Worm (Caenorhabditis elegans): ENCODE data around the gene melo-1.

Gene melo-1

DNA sequence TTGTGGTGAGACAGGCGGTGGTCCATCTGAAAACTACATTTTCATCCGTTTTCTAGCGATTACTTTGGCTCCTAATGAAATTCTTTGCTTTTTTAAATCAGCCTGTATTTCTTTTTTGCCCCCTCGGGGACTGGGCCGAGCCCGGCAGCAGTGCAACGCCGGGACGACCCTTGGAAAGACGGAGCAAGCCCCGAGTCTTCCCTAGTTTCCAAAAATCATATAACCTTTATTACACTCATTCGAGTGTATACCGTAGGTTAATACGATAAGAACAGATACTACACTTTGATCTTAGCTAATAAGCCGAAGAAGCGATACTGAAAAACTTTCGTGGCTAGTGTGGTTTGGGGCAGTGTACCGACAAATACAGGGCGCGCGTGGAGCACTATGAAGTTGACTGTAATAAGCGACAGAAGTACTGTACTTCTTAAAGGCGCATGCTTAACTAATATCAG, 22.1 kb upstream of the melo-1 start:
- TF ChIP-seq lsy-2 (tag; optimal IDR thresholded peaks at IDR 0.05) (no peak), sma-3 (GFP tag; optimal IDR thresholded peaks at IDR 0.05) (peak; percentile 8), crh-2 (tag; optimal IDR thresholded peaks at IDR 0.05) (no peak), snpc-4 (tag; optimal IDR thresholded peaks at IDR 0.05) (peak; percentile 34), R02D3.7 (tag; optimal IDR thresholded peaks at IDR 0.05) (no peak)

DNA sequence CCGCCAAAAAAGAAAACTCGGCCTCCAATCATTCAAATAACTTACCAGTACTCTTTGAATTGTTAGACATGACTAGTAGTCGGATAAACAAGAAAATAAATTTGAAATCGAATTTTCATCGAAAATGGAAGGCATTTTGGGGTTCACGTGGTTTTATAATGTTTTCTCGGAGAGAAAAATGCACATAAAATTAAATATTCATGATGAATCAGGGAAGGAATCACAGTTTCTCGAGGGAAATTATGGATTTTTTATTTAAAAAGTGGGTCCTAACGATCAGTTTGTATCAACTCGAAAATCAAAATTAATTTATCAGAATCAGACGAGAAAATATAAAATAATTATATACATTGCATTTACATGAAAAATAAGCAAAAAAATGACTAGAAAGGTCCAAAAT, 21.5 kb upstream of the melo-1 start, which contains the start of gene Y57G11C.5:
Y57G11C.5 (minus strand) TSS at position 101 of the 400 bp plus-strand sequence.
- no peak for TF ChIP-seq unc-39 (tag; optimal IDR thresholded peaks at IDR 0.05)
- no peak for TF ChIP-seq nhr-11 (tag; optimal IDR thresholded peaks at IDR 0.05)
- TF ChIP-seq nhr-25 (tag; optimal IDR thresholded peaks at IDR 0.05), result no peak
- TF ChIP-seq R02D3.7 (tag; optimal IDR thresholded peaks at IDR 0.05), result no peak
- no peak for TF ChIP-seq ceh-16 (tag; optimal IDR thresholded peaks at IDR 0.05)

DNA sequence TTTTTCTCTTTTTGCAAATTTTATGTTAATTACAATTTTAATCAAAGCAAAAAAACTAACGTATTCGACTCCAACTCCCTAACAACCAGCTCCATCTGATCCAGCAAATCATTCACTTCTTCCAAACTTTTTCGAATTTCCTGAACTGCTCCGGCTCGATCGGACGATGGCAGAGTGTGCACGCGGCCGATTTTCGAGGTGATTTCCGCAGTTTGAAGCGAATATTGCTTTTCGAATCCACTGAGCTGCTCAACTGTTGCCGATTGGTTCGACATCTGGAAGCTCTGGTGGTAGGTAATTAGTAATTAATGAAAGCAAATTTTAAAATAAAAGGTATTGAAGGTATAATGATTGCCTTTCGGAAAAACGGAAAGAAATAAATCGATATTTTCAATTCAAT, 20.4 kb upstream of the melo-1 start, which contains the start of gene vti-1:
vti-1 (minus strand) TSS at position 284 of the 400 bp plus-strand sequence.
- TF ChIP-seq mab-5 (tag; optimal IDR thresholded peaks at IDR 0.05) (no peak), alr-1 (tag; optimal IDR thresholded peaks at IDR 0.05) (no peak), lin-39 (tag; optimal IDR thresholded peaks at IDR 0.05) (no peak), peb-1 (tag; optimal IDR thresholded peaks at IDR 0.05) (no peak), lin-13 (GFP tag; optimal IDR thresholded peaks at IDR 0.05) (no peak), lin-11 (tag; optimal IDR thresholded peaks at IDR 0.05) (no peak), lsy-2 (tag; optimal IDR thresholded peaks at IDR 0.05) (no peak), ama-1 (optimal IDR thresholded peaks at IDR 0.05) (no peak), sma-9 (GFP tag; optimal IDR thresholded peaks at IDR 0.05) (no peak), sma-9 (tag; optimal IDR thresholded peaks at IDR 0.05) (no peak), unc-55 (GFP tag; optimal IDR thresholded peaks at IDR 0.05) (no peak), Y55F3AM.14 (GFP tag; optimal IDR thresholded peaks at IDR 0.05) (no peak), fos-1 (tag; optimal IDR thresholded peaks at IDR 0.05) (no peak), unc-62 (GFP tag; optimal IDR thresholded peaks at IDR 0.05) (no peak), R02D3.7 (tag; optimal IDR thresholded peaks at IDR 0.05) (no peak), nhr-12 (tag; optimal IDR thresholded peaks at IDR 0.05) (no peak)

DNA sequence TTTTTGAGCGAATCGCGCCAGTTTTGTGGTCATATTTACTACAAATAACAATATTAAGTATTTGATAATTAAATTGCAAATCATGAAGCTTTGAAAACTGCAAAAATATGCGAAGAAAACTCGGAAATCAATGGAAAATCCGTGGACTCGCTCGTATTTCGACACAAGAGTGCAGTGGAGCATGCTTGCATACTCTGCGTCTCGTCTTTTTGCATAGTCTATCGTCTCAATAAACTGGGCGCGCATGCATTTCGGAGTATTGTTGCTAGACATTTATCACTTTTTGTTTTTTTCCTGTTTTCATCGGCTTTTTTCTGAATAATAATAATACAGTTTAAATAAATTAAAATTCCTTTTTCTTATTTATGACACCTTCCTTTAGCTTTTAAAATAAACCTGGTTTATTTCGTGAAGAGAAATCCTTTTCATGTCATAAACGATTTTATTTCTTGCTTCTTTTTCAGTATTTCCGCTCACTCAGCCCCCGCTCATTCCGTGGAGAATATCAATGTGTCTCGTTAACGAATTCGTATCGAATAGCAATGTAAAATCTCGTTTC, 19.1 kb upstream of the melo-1 start, which contains the start of the genes mrps-7 and Y57G11C.3:
mrps-7 (minus strand) TSS at position 38 of the 559 bp plus-strand sequence.
Y57G11C.3 (plus strand) TSS at position 509 of the 559 bp plus-strand sequence.
- TF ChIP-seq peb-1 (tag; optimal IDR thresholded peaks at IDR 0.05) (no peak), nhr-11 (tag; optimal IDR thresholded peaks at IDR 0.05) (no peak), ztf-11 (tag; optimal IDR thresholded peaks at IDR 0.05) (peak; percentile 55), nhr-25 (tag; optimal IDR thresholded peaks at IDR 0.05) (peak; percentile 92), lin-39 (tag; optimal IDR thresholded peaks at IDR 0.05) (peak; percentile 82), gmeb-1 (tag; optimal IDR thresholded peaks at IDR 0.05) (peak; percentile 91), unc-62 (GFP tag; optimal IDR thresholded peaks at IDR 0.05) (no peak), ztf-1 (GFP tag; conservative IDR thresholded peaks at IDR 0.05) (no peak), unc-55 (GFP tag; optimal IDR thresholded peaks at IDR 0.05) (peak; percentile 99), R02D3.7 (tag; optimal IDR thresholded peaks at IDR 0.05) (peak; percentile 96), lin-13 (GFP tag; optimal IDR thresholded peaks at IDR 0.05) (peak; percentile 93), aly-2 (tag; optimal IDR thresholded peaks at IDR 0.05) (no peak), zag-1 (tag; optimal IDR thresholded peaks at IDR 0.05) (peak; percentile 73), sem-4 (tag; optimal IDR thresholded peaks at IDR 0.05) (peak; percentile 71), nhr-77 (tag; optimal IDR thresholded peaks at IDR 0.05) (peak; percentile 37), ama-1 (optimal IDR thresholded peaks at IDR 0.05) (peak; percentile 72), ceh-16 (tag; optimal IDR thresholded peaks at IDR 0.05) (peak; percentile 86), nhr-23 (tag; optimal IDR thresholded peaks at IDR 0.05) (no peak), ceh-82 (tag; optimal IDR thresholded peaks at IDR 0.05) (peak; percentile 63), mab-5 (tag; optimal IDR thresholded peaks at IDR 0.05) (peak; percentile 91), elt-1 (tag; optimal IDR thresholded peaks at IDR 0.05) (no peak), fos-1 (tag; optimal IDR thresholded peaks at IDR 0.05) (peak; percentile 68), nhr-6 (tag; optimal IDR thresholded peaks at IDR 0.05) (peak; percentile 90), C34F6.9 (tag; optimal IDR thresholded peaks at IDR 0.05) (peak; percentile 97), F13H6.1 (tag; optimal IDR thresholded peaks at IDR 0.05) (peak; percentile 88), blmp-1 (tag; optimal IDR thresholded peaks at IDR 0.05; ENCODE audit: insufficient read depth) (peak; percentile 70), mbf-1 (tag; optimal IDR thresholded peaks at IDR 0.05) (no peak), ztf-4 (tag; optimal IDR thresholded peaks at IDR 0.05) (peak; percentile 79), sma-9 (GFP tag; optimal IDR thresholded peaks at IDR 0.05) (peak; percentile 89), sma-9 (tag; optimal IDR thresholded peaks at IDR 0.05) (no peak), crh-2 (tag; optimal IDR thresholded peaks at IDR 0.05) (peak; percentile 94), nhr-12 (tag; optimal IDR thresholded peaks at IDR 0.05) (no peak), nhr-10 (tag; optimal IDR thresholded peaks at IDR 0.05) (peak; percentile 47), egl-27 (tag; optimal IDR thresholded peaks at IDR 0.05) (peak; percentile 86), skn-1 (tag; optimal IDR thresholded peaks at IDR 0.05) (no peak), alr-1 (tag; optimal IDR thresholded peaks at IDR 0.05) (no peak), sma-3 (GFP tag; optimal IDR thresholded peaks at IDR 0.05) (peak; percentile 93), lsy-2 (tag; optimal IDR thresholded peaks at IDR 0.05) (peak; percentile 91 to 95), nhr-129 (tag; optimal IDR thresholded peaks at IDR 0.05) (peak; percentile 95), Y55F3AM.14 (GFP tag; optimal IDR thresholded peaks at IDR 0.05) (peak; percentile 14), elt-3 (tag; optimal IDR thresholded peaks at IDR 0.05) (no peak)

All from whole organism, L2 larva.